Worm (Caenorhabditis elegans) whole organism, young adult: ENCODE data around the gene jamp-1.

ENCODE experiments used
- B0035.1 ChIP-seq: sonication (generic microtip); optimal IDR thresholded peaks from 2 replicates; lab custom pipeline; 2016; ENCODE audit warnings: missing genetic modification characterization, mild to moderate bottlenecking, missing compliant biosample characterization, missing genotype, missing genetic modification reagents
- C17E4.6 ChIP-seq: fragments of 200-800 bp; sonication (Bioruptor generic); IDR thresholded peaks from 2 replicates; pipeline ENCODE4 v1.3.6; 2022; ENCODE audit warnings: missing genetic modification reagents, missing genetic modification characterization, missing compliant biosample characterization
- F10E7.11 ChIP-seq: sonication (generic microtip); optimal IDR thresholded peaks from 2 replicates; lab custom pipeline; 2017; ENCODE audit warnings: mild to moderate bottlenecking, missing genetic modification characterization, moderate library complexity, missing compliant biosample characterization
- F37B4.10 ChIP-seq: fragments of 200-800 bp; sonication (Bioruptor generic); IDR thresholded peaks from 2 replicates; pipeline ENCODE4 v1.3.6; 2022; ENCODE audit warnings: missing genetic modification characterization, missing compliant biosample characterization
- F39B2.1 ChIP-seq: fragments of 200-800 bp; sonication (Bioruptor generic); IDR thresholded peaks from 2 replicates; pipeline ENCODE4 v1.3.6; 2022; ENCODE audit warnings: missing genetic modification reagents, missing genetic modification characterization, missing compliant biosample characterization
- F57A8.1 ChIP-seq: fragments of 200-800 bp; sonication (Bioruptor generic); optimal IDR thresholded peaks from 2 replicates; lab custom pipeline; 2018; ENCODE audit warnings: mild to moderate bottlenecking, missing genetic modification characterization, moderate library complexity, missing compliant biosample characterization
- F57C9.4 ChIP-seq: sonication (generic microtip); optimal IDR thresholded peaks from 2 replicates; lab custom pipeline; 2017; ENCODE audit warnings: mild to moderate bottlenecking, missing genetic modification characterization, missing compliant biosample characterization
- K12H6.12 ChIP-seq: fragments of 200-800 bp; sonication (Bioruptor generic); optimal IDR thresholded peaks from 2 replicates; lab custom pipeline; 2018; ENCODE audit warnings: mild to moderate bottlenecking, missing genetic modification characterization, missing compliant biosample characterization
- T07F8.4 ChIP-seq: sonication (generic microtip); optimal IDR thresholded peaks from 2 replicates; lab custom pipeline; 2016; ENCODE audit warnings: mild to moderate bottlenecking, missing genetic modification characterization, moderate library complexity, missing compliant biosample characterization
- Y95B8A.8 ChIP-seq: fragments of 200-800 bp; sonication (Bioruptor generic); IDR thresholded peaks from 2 replicates; pipeline ENCODE4 v1.3.6; 2022; ENCODE audit warnings: missing genetic modification reagents, missing genetic modification characterization, missing compliant biosample characterization
- aptf-2 ChIP-seq: fragments of 200-800 bp; sonication (Bioruptor generic); conservative IDR thresholded peaks from 2 replicates; pipeline ENCODE4 v1.3.6; 2022; ENCODE audit warnings: missing genetic modification reagents, missing genetic modification characterization, missing compliant biosample characterization
- bed-2 ChIP-seq: fragments of 200-800 bp; sonication (Bioruptor generic); IDR thresholded peaks from 2 replicates; pipeline ENCODE4 v1.3.6; 2022; ENCODE audit warnings: missing genetic modification reagents, missing genetic modification characterization, missing compliant biosample characterization
- ccch-3 ChIP-seq: fragments of 200-800 bp; sonication (Bioruptor generic); optimal IDR thresholded peaks from 2 replicates; lab custom pipeline; 2018; ENCODE audit warnings: mild to moderate bottlenecking, missing genetic modification characterization, missing compliant biosample characterization
- cebp-1 ChIP-seq, 2 experiments: fragments of 200-800 bp in 1 of 2; sonication (Bioruptor generic) in 1 of 2; sonication (generic microtip) in 1 of 2; IDR thresholded peaks in 1 of 2; optimal IDR thresholded peaks in 1 of 2; 2 replicates each; pipeline versions ENCODE4 v1.3.6 to Lab custom; 2017 to 2022; ENCODE audit warnings: missing compliant biosample characterization in 2 of 2, missing genetic modification characterization in 2 of 2, mild to moderate bottlenecking in 1 of 2, missing genetic modification reagents in 1 of 2, moderate library complexity in 1 of 2
- cebp-2 ChIP-seq: fragments of 200-800 bp; sonication (Bioruptor generic); IDR thresholded peaks from 2 replicates; pipeline ENCODE4 v1.3.6; 2022; ENCODE audit warnings: missing genetic modification characterization, missing compliant biosample characterization
- ceh-91 ChIP-seq: fragments of 200-800 bp; sonication (Bioruptor generic); IDR thresholded peaks from 2 replicates; pipeline ENCODE4 v1.3.6; 2022; ENCODE audit warnings: missing genetic modification reagents, missing genetic modification characterization, missing compliant biosample characterization
- dox-1 ChIP-seq: fragments of 200-800 bp; sonication (Bioruptor generic); IDR thresholded peaks from 2 replicates; pipeline ENCODE4 v1.3.6; 2022; ENCODE audit warnings: missing genetic modification reagents, missing genetic modification characterization, missing compliant biosample characterization
- dpff-1 ChIP-seq: sonication (generic microtip); optimal IDR thresholded peaks from 2 replicates; lab custom pipeline; 2017; ENCODE audit warnings: mild to moderate bottlenecking, missing genetic modification characterization, missing compliant biosample characterization
- dpl-1 ChIP-seq: fragments of 150-350 bp; optimal IDR thresholded peaks from 2 replicates; lab custom pipeline; 2014; ENCODE audit warnings: missing biosample characterization, missing genetic modification reagents, missing genetic modification characterization
- egrh-3 ChIP-seq: fragments of 200-800 bp; sonication (Bioruptor generic); IDR thresholded peaks from 2 replicates; pipeline ENCODE4 v1.3.6; 2022; ENCODE audit warnings: missing genetic modification reagents, missing genetic modification characterization, missing compliant biosample characterization
- ekl-4 ChIP-seq: fragments of 200-800 bp; sonication (Bioruptor generic); IDR thresholded peaks from 2 replicates; pipeline ENCODE4 v1.3.6; 2022; ENCODE audit warnings: missing genetic modification reagents, missing genetic modification characterization, missing compliant biosample characterization
- gei-17 ChIP-seq: fragments of 200-800 bp; sonication (Bioruptor generic); optimal IDR thresholded peaks from 2 replicates; lab custom pipeline; 2018; ENCODE audit warnings: mild to moderate bottlenecking, missing genetic modification characterization, missing compliant biosample characterization
- hmg-20 ChIP-seq: fragments of 200-800 bp; sonication (Bioruptor generic); IDR thresholded peaks from 2 replicates; pipeline ENCODE4 v1.3.6; 2022; ENCODE audit warnings: missing genetic modification reagents, missing genetic modification characterization, missing compliant biosample characterization
- hrde-1 ChIP-seq: sonication (generic microtip); optimal IDR thresholded peaks from 2 replicates; lab custom pipeline; 2016; ENCODE audit warnings: missing genetic modification characterization, mild to moderate bottlenecking, missing compliant biosample characterization, moderate library complexity, missing genotype, missing genetic modification reagents, borderline replicate concordance
- lin-35 ChIP-seq, 3 experiments: fragments of 150-350 bp in 2 of 3; sonication (generic microtip) in 1 of 3; optimal IDR thresholded peaks; 2 replicates each; lab custom pipeline; 2014 to 2018; ENCODE audit warnings: missing biosample characterization in 3 of 3, missing genetic modification characterization in 3 of 3, missing genetic modification reagents in 3 of 3
- lir-1 ChIP-seq: fragments of 200-800 bp; sonication (Bioruptor generic); conservative IDR thresholded peaks from 2 replicates; pipeline ENCODE4 v1.3.6; 2022; ENCODE audit warnings: missing genetic modification reagents, missing genetic modification characterization, missing compliant biosample characterization
- madf-8 ChIP-seq: fragments of 200-800 bp; sonication (Bioruptor generic); conservative IDR thresholded peaks from 2 replicates; pipeline ENCODE4 v1.3.6; 2022; ENCODE audit warnings: missing genetic modification reagents, missing genetic modification characterization, missing compliant biosample characterization
- mcd-1 ChIP-seq: fragments of 200-800 bp; sonication (Bioruptor generic); IDR thresholded peaks from 2 replicates; pipeline ENCODE4 v1.3.6; 2022; ENCODE audit warnings: missing genetic modification reagents, missing genetic modification characterization, missing compliant biosample characterization
- mes-4 ChIP-seq: sonication (generic microtip); optimal IDR thresholded peaks from 2 replicates; lab custom pipeline; 2016; ENCODE audit warnings: missing genotype, missing genetic modification characterization, missing compliant biosample characterization
- nfya-1 ChIP-seq: sonication (generic microtip); optimal IDR thresholded peaks from 2 replicates; lab custom pipeline; 2017; ENCODE audit warnings: antibody characterized with exemption, missing compliant biosample characterization, missing genetic modification characterization, borderline replicate concordance; ENCODE audit not compliant: insufficient read depth
- nfyb-1 ChIP-seq: fragments of 200-800 bp; sonication (Bioruptor generic); IDR thresholded peaks from 2 replicates; pipeline ENCODE4 v1.3.6; 2022; ENCODE audit warnings: missing genetic modification reagents, missing genetic modification characterization, missing compliant biosample characterization
- nhr-27 ChIP-seq: fragments of 200-800 bp; sonication (Bioruptor generic); optimal IDR thresholded peaks from 2 replicates; lab custom pipeline; 2018; ENCODE audit warnings: mild to moderate bottlenecking, missing genetic modification characterization, moderate library complexity, missing compliant biosample characterization
- nhr-90 ChIP-seq: sonication (generic microtip); optimal IDR thresholded peaks from 2 replicates; lab custom pipeline; 2016; ENCODE audit warnings: missing genotype, mild to moderate bottlenecking, missing genetic modification characterization, missing compliant biosample characterization
- rcor-1 ChIP-seq: fragments of 200-800 bp; sonication (Bioruptor generic); IDR thresholded peaks from 2 replicates; pipeline ENCODE4 v1.3.6; 2022; ENCODE audit warnings: missing genetic modification reagents, missing genetic modification characterization, missing compliant biosample characterization
- repo-1 ChIP-seq: sonication (generic microtip); optimal IDR thresholded peaks from 2 replicates; lab custom pipeline; 2017; ENCODE audit warnings: mild to moderate bottlenecking, missing genetic modification characterization, missing compliant biosample characterization
- sdz-38 ChIP-seq: sonication (generic microtip); optimal IDR thresholded peaks from 2 replicates; lab custom pipeline; 2016; ENCODE audit warnings: missing genotype, missing genetic modification characterization, missing compliant biosample characterization
- snpc-1.1 ChIP-seq: sonication (generic microtip); optimal IDR thresholded peaks from 2 replicates; lab custom pipeline; 2017; ENCODE audit warnings: missing genetic modification characterization, mild to moderate bottlenecking, missing compliant biosample characterization, antibody characterized with exemption, moderate library complexity, missing genotype, missing genetic modification reagents; ENCODE audit not compliant: insufficient read depth
- tbp1 ChIP-seq: fragments of 200-800 bp; sonication (Bioruptor generic); optimal IDR thresholded peaks from 2 replicates; lab custom pipeline; 2018; ENCODE audit warnings: mild to moderate bottlenecking, missing genetic modification characterization, missing compliant biosample characterization
- tlf-1 ChIP-seq: fragments of 200-800 bp; sonication (Bioruptor generic); optimal IDR thresholded peaks from 2 replicates; lab custom pipeline; 2018; ENCODE audit warnings: mild to moderate bottlenecking, missing genetic modification characterization, missing compliant biosample characterization
- unc-130 ChIP-seq: sonication (generic microtip); optimal IDR thresholded peaks from 2 replicates; lab custom pipeline; 2016; ENCODE audit warnings: missing genetic modification reagents, missing genetic modification characterization, missing compliant biosample characterization
- unc-62 ChIP-seq: fragments of 150-350 bp; optimal IDR thresholded peaks from 2 replicates; lab custom pipeline; 2014; ENCODE audit warnings: missing biosample characterization, missing genetic modification reagents, missing genetic modification characterization
- zfh-2 ChIP-seq: fragments of 200-800 bp; sonication (Bioruptor generic); conservative IDR thresholded peaks from 2 replicates; pipeline ENCODE4 v1.3.6; 2022; ENCODE audit warnings: missing genetic modification reagents, missing genetic modification characterization, missing compliant biosample characterization
- ztf-22 ChIP-seq: fragments of 200-800 bp; sonication (Bioruptor generic); optimal IDR thresholded peaks from 2 replicates; lab custom pipeline; 2018; ENCODE audit warnings: mild to moderate bottlenecking, missing genetic modification characterization, moderate library complexity, missing compliant biosample characterization
- ztf-3 ChIP-seq: fragments of 200-800 bp; sonication (Bioruptor generic); optimal IDR thresholded peaks from 2 replicates; lab custom pipeline; 2018; ENCODE audit warnings: mild to moderate bottlenecking, missing genetic modification characterization, missing compliant biosample characterization

The jamp-1 gene

DNA sequence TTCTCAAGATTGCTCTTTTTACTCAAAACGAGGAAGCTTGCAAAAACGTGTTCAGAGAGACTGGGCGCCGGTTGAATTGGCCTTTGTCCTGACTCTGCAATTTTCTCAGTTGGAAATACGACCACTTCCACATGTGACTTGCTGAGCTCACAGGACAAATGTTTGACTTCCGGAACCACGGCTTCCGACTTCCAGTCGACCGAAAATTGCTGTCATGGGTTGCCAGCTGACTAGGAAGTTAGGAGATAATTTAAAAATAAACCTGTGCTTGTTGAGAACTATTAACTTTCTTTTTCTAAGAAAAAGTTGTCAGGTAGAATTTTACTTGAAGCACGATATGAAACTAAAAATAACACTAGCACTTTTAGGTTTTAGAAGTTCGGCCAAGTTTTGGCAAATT lies 19.5 kb downstream of the jamp-1 start:
- TF ChIP-seq egrh-3 (GFP tag; lab: Robert Waterston, UW) (no peak), F37B4.10 (no peak), F57A8.1 (no peak)

DNA sequence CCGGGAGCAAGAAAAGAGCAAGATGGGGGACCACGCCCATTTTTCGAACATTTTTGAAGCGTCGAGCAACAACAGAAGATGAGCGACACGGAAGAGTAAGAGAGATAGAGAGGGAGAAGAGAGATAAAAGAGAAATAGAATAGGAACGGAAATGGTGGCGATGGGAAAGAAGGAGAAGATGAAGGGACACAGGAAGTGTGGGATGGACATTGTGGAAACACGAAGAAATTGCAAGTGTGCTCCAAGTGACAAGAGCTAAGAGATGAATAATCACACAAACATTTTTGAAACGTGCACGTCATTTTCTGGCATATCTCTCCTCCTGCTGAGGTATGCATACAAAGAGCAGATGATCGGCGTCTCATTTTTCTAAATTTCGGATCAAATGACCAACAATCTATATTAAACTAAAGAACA lies 20.5 kb downstream of the jamp-1 start:
- TF ChIP-seq rcor-1 (GFP tag; lab: Robert Waterston, UW): no peak
- TF ChIP-seq hmg-20 (GFP tag; lab: Robert Waterston, UW): no peak
- TF ChIP-seq C17E4.6: no peak
- 0 out of 2 replicates have a peak, but pooled peaks have one; percentile 16 for TF ChIP-seq nfyb-1 (GFP tag; lab: Robert Waterston, UW)
- no peak for TF ChIP-seq bed-2 (GFP tag; lab: Robert Waterston, UW)
- TF ChIP-seq gei-17 (GFP tag; lab: Kevin White, UChicago): no peak
- peak; percentile 46 for TF ChIP-seq zfh-2 (GFP tag; lab: Robert Waterston, UW)
- no peak for TF ChIP-seq nhr-27
- TF ChIP-seq tlf-1 (GFP tag; lab: Kevin White, UChicago): no peak
- TF ChIP-seq cebp-2 (GFP tag; lab: Robert Waterston, UW): no peak
- TF ChIP-seq dpff-1 (tag; lab: Kevin White, UChicago): no peak
- no peak for TF ChIP-seq ceh-91 (GFP tag; lab: Robert Waterston, UW)
- TF ChIP-seq lin-35 (GFP tag; optimal IDR thresholded peaks at IDR 0.05; lab: Kevin White, UChicago): peak in 1 of 3 experiments; percentile 49
- no peak for TF ChIP-seq dpl-1 (GFP tag; lab: Kevin White, UChicago)
- no peak for TF ChIP-seq aptf-2 (GFP tag; lab: Robert Waterston, UW)
- no peak for TF ChIP-seq repo-1 (tag; lab: Kevin White, UChicago)
- TF ChIP-seq lir-1 (GFP tag; lab: Robert Waterston, UW): no peak
- no peak for TF ChIP-seq Y95B8A.8
- TF ChIP-seq tbp1 (GFP tag; lab: Kevin White, UChicago): no peak
- TF ChIP-seq ztf-3 (GFP tag; lab: Kevin White, UChicago): no peak
- TF ChIP-seq F39B2.1 (GFP tag; lab: Robert Waterston, UW): no peak
- no peak for TF ChIP-seq unc-130 (GFP tag; lab: Kevin White, UChicago)
- no peak for TF ChIP-seq nfya-1
- no peak for TF ChIP-seq snpc-1.1
- peak; percentile 58 for TF ChIP-seq K12H6.12 (tag; lab: Kevin White, UChicago)
- TF ChIP-seq cebp-1 (GFP tag; IDR thresholded peaks at IDR 0.05; lab: Robert Waterston, UW): no peak
- peak; percentile 17 for TF ChIP-seq cebp-1 (tag; optimal IDR thresholded peaks at IDR 0.05; lab: Kevin White, UChicago)
- no peak for TF ChIP-seq dox-1 (GFP tag; lab: Robert Waterston, UW)
- no peak for TF ChIP-seq F57C9.4 (tag; lab: Kevin White, UChicago)
- no peak for TF ChIP-seq sdz-38
- TF ChIP-seq ekl-4 (GFP tag; lab: Robert Waterston, UW): no peak
- 0 out of 2 replicates have a peak, but pooled peaks have one; percentile 28 for TF ChIP-seq mcd-1 (GFP tag; lab: Robert Waterston, UW)

DNA sequence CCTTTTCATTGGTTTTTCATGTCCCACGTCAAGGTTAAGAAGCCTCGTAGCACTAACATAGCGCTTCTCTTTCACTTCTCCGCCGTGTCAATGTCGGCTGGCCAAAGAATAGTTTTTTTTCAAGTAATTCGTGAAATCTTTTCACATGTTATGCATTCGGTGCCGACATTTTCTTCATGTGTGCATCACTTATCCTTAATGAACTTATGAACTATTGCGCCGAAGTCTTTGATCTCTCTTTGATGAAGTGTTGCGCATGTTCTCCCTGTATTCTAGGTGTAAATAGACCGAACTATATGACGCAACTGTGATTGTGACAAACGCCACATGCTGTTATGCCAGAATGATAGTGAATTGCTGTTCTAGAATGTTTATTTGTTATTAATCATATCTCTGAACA lies 29.0 kb downstream of the jamp-1 start:
- TF ChIP-seq ccch-3 (GFP tag; lab: Kevin White, UChicago): no peak
- TF ChIP-seq mes-4: no peak
- no peak for TF ChIP-seq F57A8.1
- no peak for TF ChIP-seq ztf-22 (GFP tag; lab: Kevin White, UChicago)
- TF ChIP-seq nhr-90 (tag; lab: Kevin White, UChicago): no peak
- TF ChIP-seq F10E7.11 (tag; lab: Kevin White, UChicago): no peak
- no peak for TF ChIP-seq B0035.1
- TF ChIP-seq hrde-1 (tag; lab: Kevin White, UChicago): no peak
- no peak for TF ChIP-seq unc-62 (GFP tag; lab: Kevin White, UChicago)
- TF ChIP-seq T07F8.4 (tag; lab: Kevin White, UChicago): no peak
- TF ChIP-seq mcd-1 (GFP tag; lab: Robert Waterston, UW): no peak
- no peak for TF ChIP-seq madf-8 (GFP tag; lab: Robert Waterston, UW)
